Worm (Caenorhabditis elegans): ENCODE measurements around the gene F37C12.18.

Gene F37C12.18

ce11 chrIII:7181822-7182221, 13.4 kb downstream of the F37C12.18 start, which contains the start of gene epg-4:
Gene epg-4 (plus strand): TSS chrIII:7182167.
- no peak for TF ChIP-seq F13H6.1 (tag; optimal IDR thresholded peaks at IDR 0.05)
- no peak for TF ChIP-seq sma-3 (GFP tag; optimal IDR thresholded peaks at IDR 0.05)
- peak; percentile 48 for TF ChIP-seq fos-1 (tag; optimal IDR thresholded peaks at IDR 0.05)
- peak; percentile 78 for TF ChIP-seq nhr-129 (tag; optimal IDR thresholded peaks at IDR 0.05)
- TF ChIP-seq lsy-2 (tag; optimal IDR thresholded peaks at IDR 0.05), result peak in 1 of 2 experiments; percentile 57
- no peak for TF ChIP-seq nhr-12 (tag; optimal IDR thresholded peaks at IDR 0.05)
- peak; percentile 57 for TF ChIP-seq unc-55 (GFP tag; optimal IDR thresholded peaks at IDR 0.05)
- peak; percentile 21 for TF ChIP-seq crh-2 (tag; optimal IDR thresholded peaks at IDR 0.05)
- TF ChIP-seq C34F6.9 (tag; optimal IDR thresholded peaks at IDR 0.05), result peak; percentile 76

ce11 chrIII:7180613-7181012, 14.6 kb downstream of the F37C12.18 start, which contains the start of gene ndab-2:
Gene ndab-2 (plus strand): TSS chrIII:7180752.
- TF ChIP-seq nhr-237 (tag; optimal IDR thresholded peaks at IDR 0.05), result no peak
- no peak for TF ChIP-seq alr-1 (tag; optimal IDR thresholded peaks at IDR 0.05)
- no peak for TF ChIP-seq aly-2 (tag; optimal IDR thresholded peaks at IDR 0.05)
- no peak for TF ChIP-seq ztf-1 (GFP tag; conservative IDR thresholded peaks at IDR 0.05)
- peak; percentile 12 for TF ChIP-seq ztf-4 (tag; optimal IDR thresholded peaks at IDR 0.05)
- TF ChIP-seq sma-3 (GFP tag; optimal IDR thresholded peaks at IDR 0.05), result no peak

DNA sequence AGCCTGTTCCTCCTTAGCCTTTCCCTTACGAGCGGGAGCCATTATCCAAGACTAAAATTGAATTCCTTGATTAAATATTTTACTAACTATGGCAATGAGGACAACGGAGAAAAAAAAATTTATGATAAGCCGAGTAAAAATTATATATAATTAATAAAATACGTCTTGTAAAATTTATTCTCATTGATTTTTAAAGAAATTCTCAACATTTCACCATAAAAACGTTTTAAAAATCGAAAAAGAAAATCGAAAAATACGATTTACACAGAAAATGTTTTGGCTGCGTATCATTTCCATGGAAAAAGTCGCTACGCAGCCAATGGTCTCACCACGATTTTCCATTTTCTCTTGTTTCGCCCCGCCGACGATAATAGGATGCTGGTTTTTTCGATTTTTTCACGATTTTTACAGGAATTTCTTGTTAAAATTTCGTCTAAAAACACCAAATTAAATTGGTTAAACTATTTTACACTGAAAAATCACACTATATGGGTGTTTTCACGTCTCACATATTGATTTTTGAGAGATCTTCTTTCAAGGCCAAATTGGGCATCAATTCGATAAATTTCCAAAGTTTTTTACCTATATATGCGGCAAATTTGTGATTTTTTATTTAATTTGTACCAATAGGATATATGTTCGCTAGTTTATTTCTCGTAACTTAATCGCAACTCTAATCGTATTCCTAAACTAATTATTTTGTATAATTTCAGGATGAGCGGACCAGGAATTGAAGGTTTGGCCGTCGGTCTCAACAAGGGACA, 15.5 kb downstream of the F37C12.18 start, which contains the start of the genes rps-14 and rpl-36:
rps-14 (minus strand) TSS at position 51 of the 764 bp plus-strand sequence.
rpl-36 (plus strand) TSS at position 714 of the 764 bp plus-strand sequence.
- TF ChIP-seq ZK546.5 (tag; optimal IDR thresholded peaks at IDR 0.05) (peak; percentile 87), unc-39 (tag; optimal IDR thresholded peaks at IDR 0.05) (no peak), skn-1 (tag; optimal IDR thresholded peaks at IDR 0.05) (no peak), unc-62 (GFP tag; optimal IDR thresholded peaks at IDR 0.05) (no peak), gmeb-1 (tag; optimal IDR thresholded peaks at IDR 0.05) (peak; percentile 88), nhr-6 (tag; optimal IDR thresholded peaks at IDR 0.05) (peak; percentile 91), peb-1 (tag; optimal IDR thresholded peaks at IDR 0.05) (no peak), mdl-1 (tag; optimal IDR thresholded peaks at IDR 0.05) (peak in 1 of 2 experiments; percentile 19), ztf-1 (GFP tag; conservative IDR thresholded peaks at IDR 0.05) (no peak), lsy-2 (tag; optimal IDR thresholded peaks at IDR 0.05) (peak; percentile 83 to 96), sem-4 (tag; optimal IDR thresholded peaks at IDR 0.05) (peak; percentile 78), unc-55 (GFP tag; optimal IDR thresholded peaks at IDR 0.05) (peak; percentile 93), lin-39 (tag; optimal IDR thresholded peaks at IDR 0.05) (no peak), C34F6.9 (tag; optimal IDR thresholded peaks at IDR 0.05) (peak; percentile 95), ceh-82 (tag; optimal IDR thresholded peaks at IDR 0.05) (peak; percentile 23), nhr-77 (tag; optimal IDR thresholded peaks at IDR 0.05) (peak; percentile 23), egl-27 (tag; optimal IDR thresholded peaks at IDR 0.05) (peak; percentile 91), F13H6.1 (tag; optimal IDR thresholded peaks at IDR 0.05) (peak; percentile 83), nhr-11 (tag; optimal IDR thresholded peaks at IDR 0.05) (no peak), nhr-129 (tag; optimal IDR thresholded peaks at IDR 0.05) (peak; percentile 88), nhr-12 (tag; optimal IDR thresholded peaks at IDR 0.05) (no peak), ama-1 (optimal IDR thresholded peaks at IDR 0.05) (peak; percentile 87), ztf-4 (tag; optimal IDR thresholded peaks at IDR 0.05) (peak; percentile 80), nhr-21 (tag; optimal IDR thresholded peaks at IDR 0.05) (peak; percentile 91), nhr-10 (tag; optimal IDR thresholded peaks at IDR 0.05) (peak; percentile 47), R02D3.7 (tag; optimal IDR thresholded peaks at IDR 0.05) (peak; percentile 44), mbf-1 (tag; optimal IDR thresholded peaks at IDR 0.05) (no peak), sma-9 (GFP tag; optimal IDR thresholded peaks at IDR 0.05) (peak; percentile 88), sma-9 (tag; optimal IDR thresholded peaks at IDR 0.05) (no peak), lin-13 (GFP tag; optimal IDR thresholded peaks at IDR 0.05) (peak; percentile 91), mab-5 (tag; optimal IDR thresholded peaks at IDR 0.05) (peak; percentile 74), nhr-23 (tag; optimal IDR thresholded peaks at IDR 0.05) (no peak), nhr-237 (tag; optimal IDR thresholded peaks at IDR 0.05) (no peak), lin-11 (tag; optimal IDR thresholded peaks at IDR 0.05) (peak; percentile 79), elt-3 (tag; optimal IDR thresholded peaks at IDR 0.05) (no peak), blmp-1 (tag; optimal IDR thresholded peaks at IDR 0.05; ENCODE audit: insufficient read depth) (peak; percentile 88), ztf-11 (tag; optimal IDR thresholded peaks at IDR 0.05) (no peak), Y55F3AM.14 (GFP tag; optimal IDR thresholded peaks at IDR 0.05) (no peak), ceh-16 (tag; optimal IDR thresholded peaks at IDR 0.05) (peak; percentile 74), elt-1 (tag; optimal IDR thresholded peaks at IDR 0.05) (no peak), snpc-4 (tag; optimal IDR thresholded peaks at IDR 0.05) (peak; percentile 74), dmd-4 (tag; optimal IDR thresholded peaks at IDR 0.05) (no peak), sma-3 (GFP tag; optimal IDR thresholded peaks at IDR 0.05) (peak; percentile 90), nhr-25 (tag; optimal IDR thresholded peaks at IDR 0.05) (peak; percentile 93), crh-2 (tag; optimal IDR thresholded peaks at IDR 0.05) (peak; percentile 94), aly-2 (tag; optimal IDR thresholded peaks at IDR 0.05) (no peak)
